Fruit fly (Drosophila melanogaster) Kc167 (cell line): Measurements from ENCODE around the gene CG7342.

Experiments
- Myc ChIP-seq: fragments of >200 bp; optimal IDR thresholded peaks from 2 replicates; lab custom pipeline; 2017; ENCODE audit warnings: missing external identifiers
- h ChIP-seq: fragments of >200 bp; optimal IDR thresholded peaks from 3 replicates; lab custom pipeline; 2018; ENCODE audit warnings: missing external identifiers
- insv ChIP-seq: fragments of >200 bp; optimal IDR thresholded peaks from 3 replicates; lab custom pipeline; 2018; ENCODE audit warnings: missing external identifiers
- psq ChIP-seq: fragments of >200 bp; optimal IDR thresholded peaks from 2 replicates; lab custom pipeline; 2017; ENCODE audit warnings: missing external identifiers
- ttk ChIP-seq: sonication (Bioruptor generic); optimal IDR thresholded peaks from 2 replicates; lab custom pipeline; 2017; ENCODE audit warnings: missing external identifiers

DNA sequence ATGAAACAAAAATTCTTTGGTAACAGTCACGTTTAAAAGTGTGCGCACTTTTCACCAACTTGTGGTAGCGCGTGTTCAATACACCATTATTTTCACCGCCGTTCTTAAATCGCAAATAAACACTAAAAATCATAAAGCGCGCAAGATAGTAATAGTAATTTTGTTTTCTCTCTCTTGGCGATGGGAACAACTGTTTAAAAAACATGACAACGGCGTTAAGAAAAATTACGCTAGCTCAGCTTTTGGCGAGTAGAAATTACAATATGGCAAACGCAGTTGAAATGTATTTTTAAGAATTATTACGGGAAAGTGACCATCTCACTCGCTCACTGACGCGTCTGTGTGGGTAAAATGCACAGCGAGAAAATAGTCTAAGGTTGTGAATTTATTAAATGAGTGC is 33.5 kb upstream of the CG7342 start:
- TF ChIP-seq psq = no peak
- TF ChIP-seq Myc (lab: Kevin White, UChicago) = no peak
- no peak for TF ChIP-seq insv (lab: Kevin White, UChicago)
- no peak for TF ChIP-seq ttk (lab: Kevin White, UChicago)
- TF ChIP-seq h (lab: Kevin White, UChicago) = no peak
